Worm (Caenorhabditis elegans) whole organism, late embryonic: ENCODE data around the gene F20D12.12.

ENCODE experiments used
- Y22D7AL.16 ChIP-seq: sonication (generic microtip); optimal IDR thresholded peaks from 2 replicates; lab custom pipeline; 2016; ENCODE audit warnings: missing genetic modification characterization, missing compliant biosample characterization
- ceh-6 ChIP-seq: fragments of 200-800 bp; sonication (Bioruptor generic); optimal IDR thresholded peaks from 2 replicates; lab custom pipeline; 2018; ENCODE audit warnings: mild to moderate bottlenecking, missing genetic modification characterization, missing compliant biosample characterization
- elt-4 ChIP-seq: sonication (generic microtip); optimal IDR thresholded peaks from 2 replicates; lab custom pipeline; 2016; ENCODE audit warnings: missing genetic modification characterization, missing compliant biosample characterization
- lin-11 ChIP-seq: fragments of 200-800 bp; sonication (Bioruptor generic); optimal IDR thresholded peaks from 2 replicates; lab custom pipeline; 2018; ENCODE audit warnings: mild to moderate bottlenecking, missing genetic modification characterization, missing compliant biosample characterization
- tbx-7 ChIP-seq: sonication (generic microtip); optimal IDR thresholded peaks from 2 replicates; lab custom pipeline; 2016; ENCODE audit warnings: missing genotype, missing genetic modification characterization, missing compliant biosample characterization
- ztf-16 ChIP-seq: sonication (generic microtip); optimal IDR thresholded peaks from 2 replicates; lab custom pipeline; 2017; ENCODE audit warnings: missing genetic modification characterization, missing compliant biosample characterization

DNA sequence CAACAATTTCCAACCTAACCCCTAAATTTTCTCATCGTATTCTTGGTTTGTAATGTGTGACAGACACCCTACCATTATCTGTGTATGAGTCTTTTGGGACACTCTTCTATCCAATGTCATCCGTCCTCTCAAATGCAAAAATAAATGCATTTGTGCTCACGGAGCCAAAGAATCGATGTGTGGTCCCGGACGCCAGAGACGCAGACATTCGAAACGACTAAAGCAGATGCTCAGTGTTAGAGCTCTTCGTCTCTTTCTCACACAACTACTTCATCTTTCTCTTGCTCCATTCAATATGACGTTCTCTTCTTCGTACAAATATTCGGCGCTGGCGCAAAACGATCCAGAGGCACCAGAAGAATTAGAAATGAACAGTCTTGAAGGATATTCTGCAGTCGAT lies 32.3 kb downstream of the F20D12.12 start, which contains the start of gene unc-24:
- no peak for TF ChIP-seq tbx-7 (tag; lab: Kevin White, UChicago)
- TF ChIP-seq elt-4, result no peak
- TF ChIP-seq Y22D7AL.16 (tag; lab: Kevin White, UChicago), result no peak
- TF ChIP-seq ztf-16 (tag; lab: Kevin White, UChicago), result no peak
- no peak for TF ChIP-seq ceh-6
- TF ChIP-seq lin-11 (tag; lab: Kevin White, UChicago), result no peak
